Worm (Caenorhabditis elegans) whole organism, early embryonic: Measurements from ENCODE around the gene hrpf-2.

ENCODE experiments used
- B0310.2 ChIP-seq: sonication (generic microtip); optimal IDR thresholded peaks from 2 replicates; lab custom pipeline; 2016; ENCODE audit warnings: mild to moderate bottlenecking, missing genetic modification characterization, missing compliant biosample characterization
- F13C5.2 ChIP-seq: sonication (generic microtip); optimal IDR thresholded peaks from 2 replicates; lab custom pipeline; 2017; ENCODE audit warnings: mild to moderate bottlenecking, missing genetic modification characterization, inconsistent platforms, missing compliant biosample characterization
- aly-1 ChIP-seq: sonication (generic microtip); optimal IDR thresholded peaks from 2 replicates; lab custom pipeline; 2016; ENCODE audit warnings: missing genetic modification characterization, missing compliant biosample characterization
- ama-1 ChIP-seq: fragments of 150-350 bp; optimal IDR thresholded peaks from 2 replicates; lab custom pipeline; 2014
- ceh-13 ChIP-seq: fragments of 200-800 bp; sonication (Bioruptor generic); optimal IDR thresholded peaks from 2 replicates; lab custom pipeline; 2018; ENCODE audit warnings: mild to moderate bottlenecking, missing genetic modification characterization, missing compliant biosample characterization
- ceh-36 ChIP-seq: sonication (generic microtip); optimal IDR thresholded peaks from 2 replicates; lab custom pipeline; 2016; ENCODE audit warnings: missing genetic modification characterization, inconsistent platforms, missing compliant biosample characterization
- ets-7 ChIP-seq: sonication (generic microtip); optimal IDR thresholded peaks from 2 replicates; lab custom pipeline; 2016; ENCODE audit warnings: missing genotype, missing genetic modification characterization, missing compliant biosample characterization
- flt-1 ChIP-seq: fragments of 200-800 bp; sonication (Bioruptor generic); IDR thresholded peaks from 2 replicates; pipeline ENCODE4 v1.3.6; 2022; ENCODE audit warnings: missing genetic modification characterization, missing compliant biosample characterization
- hmbx-1 ChIP-seq: sonication (generic microtip); optimal IDR thresholded peaks from 2 replicates; lab custom pipeline; 2016; ENCODE audit warnings: mild to moderate bottlenecking, missing genetic modification characterization, missing compliant biosample characterization
- hmg-4 ChIP-seq: fragments of 200-800 bp; sonication (Bioruptor generic); optimal IDR thresholded peaks from 2 replicates; lab custom pipeline; 2018; ENCODE audit warnings: mild to moderate bottlenecking, missing genetic modification characterization, missing compliant biosample characterization
- hnd-1 ChIP-seq: sonication (generic microtip); optimal IDR thresholded peaks from 2 replicates; lab custom pipeline; 2016; ENCODE audit warnings: missing genetic modification characterization, missing compliant biosample characterization
- pes-1 ChIP-seq: fragments of 200-800 bp; sonication (Bioruptor generic); IDR thresholded peaks from 2 replicates; pipeline ENCODE4 v1.3.6; 2022; ENCODE audit warnings: missing genetic modification reagents, missing genetic modification characterization, missing compliant biosample characterization
- scrt-1 ChIP-seq: fragments of 200-800 bp; sonication (Bioruptor generic); IDR thresholded peaks from 2 replicates; pipeline ENCODE4 v1.3.6; 2022; ENCODE audit warnings: missing genetic modification characterization, missing compliant biosample characterization
- sea-1 ChIP-seq: fragments of 200-800 bp; sonication (Bioruptor generic); conservative IDR thresholded peaks from 2 replicates; pipeline ENCODE4 v1.3.6; 2022; ENCODE audit warnings: missing genetic modification characterization, missing compliant biosample characterization
- tbx-11 ChIP-seq: fragments of 200-800 bp; sonication (Bioruptor generic); IDR thresholded peaks from 2 replicates; pipeline ENCODE4 v1.3.6; 2022; ENCODE audit warnings: missing genetic modification characterization, missing compliant biosample characterization
- tbx-37 ChIP-seq: fragments of 200-800 bp; sonication (Bioruptor generic); conservative IDR thresholded peaks from 2 replicates; pipeline ENCODE4 v1.3.6; 2022; ENCODE audit warnings: missing genetic modification reagents, missing genetic modification characterization, missing compliant biosample characterization
- tra-4 ChIP-seq: sonication (generic microtip); optimal IDR thresholded peaks from 2 replicates; lab custom pipeline; 2017; ENCODE audit warnings: missing genetic modification characterization, missing compliant biosample characterization

The hrpf-2 gene

ce11 chrIV:6325772-6326171 lies 50.6 kb downstream of the hrpf-2 start:
- TF ChIP-seq aly-1 (tag; lab: Kevin White, UChicago) = no peak
- TF ChIP-seq sea-1 (GFP tag; lab: Robert Waterston, UW) = no peak
- TF ChIP-seq tra-4 = no peak
- TF ChIP-seq hmg-4 (GFP tag; lab: Kevin White, UChicago) = no peak
- no peak for TF ChIP-seq tbx-37
- TF ChIP-seq scrt-1 (GFP tag; lab: Robert Waterston, UW) = no peak
- no peak for TF ChIP-seq pes-1 (GFP tag; lab: Robert Waterston, UW)
- TF ChIP-seq F13C5.2 (tag; lab: Kevin White, UChicago) = no peak
- TF ChIP-seq ama-1 (lab: Kevin White, UChicago) = no peak
- TF ChIP-seq tbx-11 = no peak
- TF ChIP-seq ceh-36 = no peak
- no peak for TF ChIP-seq hnd-1 (tag; lab: Kevin White, UChicago)
- TF ChIP-seq B0310.2 (tag; lab: Kevin White, UChicago) = no peak
- no peak for TF ChIP-seq ets-7 (tag; lab: Kevin White, UChicago)
- no peak for TF ChIP-seq hmbx-1 (tag; lab: Kevin White, UChicago)
- TF ChIP-seq ceh-13 (GFP tag; lab: Kevin White, UChicago) = no peak

DNA sequence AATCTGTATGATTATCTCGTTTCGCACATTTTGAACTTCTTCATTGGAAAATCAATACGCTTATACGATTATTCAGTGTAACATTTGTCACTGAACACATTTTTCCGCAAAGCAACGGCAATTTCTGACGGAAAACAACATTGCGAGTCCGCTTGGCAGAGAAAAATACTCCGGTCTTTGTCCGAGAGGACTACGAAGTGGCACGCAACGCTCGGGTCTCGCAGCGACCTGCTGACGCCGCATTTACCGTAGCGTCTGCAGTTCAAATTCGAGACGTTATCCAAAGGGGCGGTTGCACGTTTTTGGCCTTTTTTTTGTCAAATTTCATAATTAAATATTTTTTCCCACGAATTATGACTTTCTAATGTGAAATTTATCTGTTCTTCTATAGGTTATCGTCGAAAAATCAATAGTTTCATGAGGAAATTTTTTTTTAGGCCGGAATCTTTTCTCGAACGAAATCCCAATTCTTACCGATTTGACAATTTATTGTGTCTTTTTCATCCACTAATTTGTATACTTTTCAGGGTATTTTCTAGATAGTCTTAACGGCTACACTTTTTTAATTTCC lies 52.6 kb downstream of the hrpf-2 start, which contains the start of gene sqd-1:
Gene sqd-1 (plus strand): TSS at position 521 of the 571 bp plus-strand sequence.
- TF ChIP-seq F13C5.2 (tag; lab: Kevin White, UChicago) = peak; percentile 80
- peak; percentile 49; the same call in 1 of the 2 replicates for TF ChIP-seq tbx-11
- no peak for TF ChIP-seq sea-1 (GFP tag; lab: Robert Waterston, UW)
- peak; percentile 54; the same call in 1 of the 2 replicates for TF ChIP-seq tbx-37
- no peak for TF ChIP-seq ets-7 (tag; lab: Kevin White, UChicago)
- peak; percentile 54; the same call in 1 of the 2 replicates for TF ChIP-seq pes-1 (GFP tag; lab: Robert Waterston, UW)
- no peak for TF ChIP-seq ceh-13 (GFP tag; lab: Kevin White, UChicago)
- TF ChIP-seq flt-1 (GFP tag; lab: Robert Waterston, UW) = peak; percentile 63; the same call in 1 of the 2 replicates
- peak; percentile 73 for TF ChIP-seq hmg-4 (GFP tag; lab: Kevin White, UChicago)
- TF ChIP-seq scrt-1 (GFP tag; lab: Robert Waterston, UW) = no peak
